Worm (Caenorhabditis elegans) whole organism, L4/young adult: Measurements from ENCODE around the gene utp-20.

Experiments
- W03F9.2 ChIP-seq: fragments of 150-350 bp; optimal IDR thresholded peaks from 2 replicates; lab custom pipeline; 2014; ENCODE audit warnings: missing biosample characterization, missing genetic modification characterization
- him-1 ChIP-seq: sonication (generic microtip); optimal IDR thresholded peaks from 2 replicates; lab custom pipeline; 2016; ENCODE audit warnings: missing genotype, missing genetic modification reagents, missing genetic modification characterization, missing compliant biosample characterization

DNA sequence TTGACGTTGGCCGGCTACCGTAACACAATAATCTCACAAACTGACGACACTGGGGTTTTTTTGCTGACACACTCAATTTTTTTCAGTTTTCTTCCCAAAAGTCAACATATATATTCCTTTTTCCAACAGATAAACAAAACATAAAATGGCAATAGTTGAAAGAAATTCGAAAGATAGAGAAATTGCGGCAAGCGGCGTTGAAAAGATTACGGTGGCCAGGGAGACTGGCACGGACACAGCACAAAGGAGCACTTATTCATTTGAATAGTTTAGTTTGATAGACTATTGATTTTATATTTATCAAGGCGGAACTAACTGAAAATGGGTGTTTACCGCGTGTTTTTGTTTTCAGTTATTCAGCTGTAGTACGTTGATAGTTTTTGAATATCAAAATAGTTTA is 14.9 kb upstream of the utp-20 start, which contains the start of gene toe-2:
- no peak for TF ChIP-seq W03F9.2 (tag; lab: Kevin White, UChicago)
- no peak for TF ChIP-seq him-1 (tag; lab: Kevin White, UChicago)
